Worm (Caenorhabditis elegans) whole organism, L4 larva: Measurements from ENCODE around the gene twk-45.

Experiments used
- F10B5.3 ChIP-seq: sonication (generic microtip); optimal IDR thresholded peaks from 2 replicates; lab custom pipeline; 2016; ENCODE audit warnings: mild to moderate bottlenecking, missing genetic modification characterization, missing compliant biosample characterization
- F37D6.2 ChIP-seq: sonication (generic microtip); optimal IDR thresholded peaks from 2 replicates; lab custom pipeline; 2016; ENCODE audit warnings: mild to moderate bottlenecking, missing genetic modification characterization, missing compliant biosample characterization
- F49E8.2 ChIP-seq: sonication (generic microtip); optimal IDR thresholded peaks from 2 replicates; lab custom pipeline; 2016; ENCODE audit warnings: missing compliant biosample characterization, mild to moderate bottlenecking, missing genetic modification characterization, borderline replicate concordance
- Y5F2A.4 ChIP-seq: fragments of 200-800 bp; sonication (Bioruptor generic); optimal IDR thresholded peaks from 2 replicates; lab custom pipeline; 2018; ENCODE audit warnings: mild to moderate bottlenecking, missing genetic modification characterization, missing compliant biosample characterization
- Y75B8A.6 ChIP-seq: fragments of 200-800 bp; sonication (Bioruptor generic); IDR thresholded peaks from 2 replicates; pipeline ENCODE4 v1.3.6; 2022; ENCODE audit warnings: missing genetic modification reagents, missing genetic modification characterization, missing compliant biosample characterization
- aly-2 ChIP-seq: sonication (generic microtip); optimal IDR thresholded peaks from 2 replicates; lab custom pipeline; 2018; ENCODE audit warnings: missing biosample characterization, missing genetic modification characterization
- ceh-20 ChIP-seq: fragments of 200-800 bp; sonication (Bioruptor generic); IDR thresholded peaks from 2 replicates; pipeline ENCODE4 v1.3.6; 2022; ENCODE audit warnings: missing genetic modification reagents, missing genetic modification characterization, missing compliant biosample characterization
- ceh-44 ChIP-seq: fragments of 200-800 bp; sonication (Bioruptor generic); IDR thresholded peaks from 2 replicates; pipeline ENCODE4 v1.3.6; 2022; ENCODE audit warnings: missing genetic modification reagents, missing genetic modification characterization, missing compliant biosample characterization
- ceh-82 ChIP-seq: sonication (generic microtip); optimal IDR thresholded peaks from 2 replicates; lab custom pipeline; 2017; ENCODE audit warnings: missing biosample characterization, missing genetic modification characterization
- ces-1 ChIP-seq: fragments of 150-350 bp; sonication (generic microtip); optimal IDR thresholded peaks from 4 replicates; lab custom pipeline; 2014; ENCODE audit warnings: missing biosample characterization, missing genetic modification reagents, missing genetic modification characterization
- ctbp-1 ChIP-seq: fragments of 200-800 bp; sonication (Bioruptor generic); IDR thresholded peaks from 2 replicates; pipeline ENCODE4 v1.3.6; 2022; ENCODE audit warnings: missing genetic modification reagents, missing genetic modification characterization, missing compliant biosample characterization
- daf-12 ChIP-seq: fragments of 150-350 bp; optimal IDR thresholded peaks from 2 replicates; lab custom pipeline; 2014; ENCODE audit warnings: missing biosample characterization, missing genetic modification reagents, missing genetic modification characterization
- daf-16 ChIP-seq, 3 experiments: sonication (generic microtip); optimal IDR thresholded peaks; 2 replicates each; lab custom pipeline; 2016 to 2017; ENCODE audit warnings: missing genetic modification characterization in 3 of 3, missing genetic modification reagents in 3 of 3, mild to moderate bottlenecking in 2 of 3, missing compliant biosample characterization in 2 of 3, missing biosample characterization in 1 of 3, moderate library complexity in 1 of 3
- daf-19 ChIP-seq: fragments of 200-800 bp; sonication (Bioruptor generic); conservative IDR thresholded peaks from 2 replicates; pipeline ENCODE4 v1.3.6; 2022; ENCODE audit warnings: missing genetic modification characterization, missing compliant biosample characterization
- dmd-6 ChIP-seq: fragments of 200-800 bp; sonication (Bioruptor generic); IDR thresholded peaks from 2 replicates; pipeline ENCODE4 v1.3.6; 2022; ENCODE audit warnings: missing genetic modification reagents, missing genetic modification characterization, missing compliant biosample characterization
- dmd-8 ChIP-seq: fragments of 200-800 bp; sonication (Bioruptor generic); IDR thresholded peaks from 2 replicates; pipeline ENCODE4 v1.3.6; 2022; ENCODE audit warnings: missing genetic modification characterization, missing compliant biosample characterization
- dmd-9 ChIP-seq: fragments of 200-800 bp; sonication (Bioruptor generic); IDR thresholded peaks from 2 replicates; pipeline ENCODE4 v1.3.6; 2022; ENCODE audit warnings: missing genetic modification reagents, missing genetic modification characterization, missing compliant biosample characterization
- duxl-1 ChIP-seq: sonication (generic microtip); optimal IDR thresholded peaks from 2 replicates; lab custom pipeline; 2016; ENCODE audit warnings: mild to moderate bottlenecking, missing genetic modification characterization, moderate library complexity, missing compliant biosample characterization; ENCODE audit not compliant: poor library complexity
- dve-1 ChIP-seq: sonication (generic microtip); optimal IDR thresholded peaks from 2 replicates; lab custom pipeline; 2017; ENCODE audit warnings: antibody characterized with exemption, mild to moderate bottlenecking, missing genetic modification characterization, missing compliant biosample characterization; ENCODE audit not compliant: insufficient read depth
- egl-43 ChIP-seq: fragments of 200-800 bp; sonication (Bioruptor generic); IDR thresholded peaks from 2 replicates; pipeline ENCODE4 v1.3.6; 2022; ENCODE audit warnings: missing genetic modification reagents, missing genetic modification characterization, missing compliant biosample characterization
- fkh-10 ChIP-seq: fragments of 150-350 bp; optimal IDR thresholded peaks from 2 replicates; lab custom pipeline; 2014; ENCODE audit warnings: missing biosample characterization, missing genetic modification reagents, missing genetic modification characterization
- fos-1 ChIP-seq: fragments of 150-350 bp; optimal IDR thresholded peaks from 2 replicates; lab custom pipeline; 2014; ENCODE audit warnings: missing biosample characterization, missing genetic modification characterization
- gei-8 ChIP-seq: fragments of 200-800 bp; sonication (Bioruptor generic); optimal IDR thresholded peaks from 2 replicates; lab custom pipeline; 2018; ENCODE audit warnings: mild to moderate bottlenecking, missing genetic modification characterization, missing compliant biosample characterization
- hmg-1.1 ChIP-seq: fragments of 200-800 bp; sonication (Bioruptor generic); IDR thresholded peaks from 2 replicates; pipeline ENCODE4 v1.3.6; 2022; ENCODE audit warnings: missing genetic modification reagents, missing genetic modification characterization, missing compliant biosample characterization
- lin-29 ChIP-seq: fragments of 200-800 bp; sonication (Bioruptor generic); IDR thresholded peaks from 2 replicates; pipeline ENCODE4 v1.3.6; 2022; ENCODE audit warnings: missing genetic modification reagents, missing genetic modification characterization, missing compliant biosample characterization
- lin-38 ChIP-seq: fragments of 200-800 bp; sonication (Bioruptor generic); IDR thresholded peaks from 2 replicates; pipeline ENCODE4 v1.3.6; 2022; ENCODE audit warnings: missing genetic modification reagents, missing genetic modification characterization, missing compliant biosample characterization
- lir-3 ChIP-seq: sonication (generic microtip); optimal IDR thresholded peaks from 2 replicates; lab custom pipeline; 2016; ENCODE audit warnings: mild to moderate bottlenecking, missing genetic modification characterization, missing compliant biosample characterization
- lsy-2 ChIP-seq, 2 experiments: fragments of 150-350 bp in 1 of 2; sonication (generic microtip) in 1 of 2; optimal IDR thresholded peaks; 2 replicates each; lab custom pipeline; 2014 to 2017; ENCODE audit warnings: missing biosample characterization in 2 of 2, missing genetic modification characterization in 2 of 2
- madf-5 ChIP-seq, 2 experiments: fragments of 200-800 bp; sonication (Bioruptor generic); IDR thresholded peaks; 2 replicates each; pipeline ENCODE4 v1.3.6; 2022; ENCODE audit warnings: missing compliant biosample characterization in 2 of 2, missing genetic modification characterization in 2 of 2
- madf-9 ChIP-seq: fragments of 200-800 bp; sonication (Bioruptor generic); conservative IDR thresholded peaks from 2 replicates; pipeline ENCODE4 v1.3.6; 2022; ENCODE audit warnings: missing genetic modification reagents, missing genetic modification characterization, missing compliant biosample characterization
- mep-1 ChIP-seq: fragments of 150-350 bp; sonication (generic microtip); optimal IDR thresholded peaks from 3 replicates; lab custom pipeline; 2014; ENCODE audit warnings: missing biosample characterization, missing genetic modification characterization
- mes-2 ChIP-seq: sonication (generic microtip); optimal IDR thresholded peaks from 2 replicates; lab custom pipeline; 2016; ENCODE audit warnings: missing genotype, mild to moderate bottlenecking, missing genetic modification characterization, missing compliant biosample characterization; ENCODE audit not compliant: poor library complexity, severe bottlenecking
- mxl-2 ChIP-seq: fragments of 200-800 bp; sonication (Bioruptor generic); conservative IDR thresholded peaks from 2 replicates; pipeline ENCODE4 v1.3.6; 2022; ENCODE audit warnings: missing genetic modification reagents, missing genetic modification characterization, missing compliant biosample characterization
- mxl-3 ChIP-seq: fragments of 200-800 bp; sonication (Bioruptor generic); optimal IDR thresholded peaks from 2 replicates; lab custom pipeline; 2018; ENCODE audit warnings: mild to moderate bottlenecking, missing genetic modification characterization, missing compliant biosample characterization
- nhr-25 ChIP-seq: sonication (generic microtip); optimal IDR thresholded peaks from 2 replicates; lab custom pipeline; 2017; ENCODE audit warnings: missing genetic modification characterization, mild to moderate bottlenecking, missing compliant biosample characterization, antibody characterized with exemption, moderate library complexity, borderline replicate concordance; ENCODE audit not compliant: insufficient read depth
- nhr-28 ChIP-seq: fragments of 150-350 bp; optimal IDR thresholded peaks from 2 replicates; lab custom pipeline; 2014; ENCODE audit warnings: missing biosample characterization, missing genetic modification characterization
- nhr-6 ChIP-seq: fragments of 150-350 bp; optimal IDR thresholded peaks from 2 replicates; lab custom pipeline; 2014; ENCODE audit warnings: missing biosample characterization, missing genetic modification characterization
- nhr-77 ChIP-seq: fragments of 150-350 bp; optimal IDR thresholded peaks from 2 replicates; lab custom pipeline; 2014; ENCODE audit warnings: missing biosample characterization, missing genetic modification characterization
- pqm-1 ChIP-seq: sonication (generic microtip); optimal IDR thresholded peaks from 2 replicates; lab custom pipeline; 2017; ENCODE audit warnings: missing biosample characterization, missing genetic modification characterization
- rbr-2 ChIP-seq: sonication (generic microtip); optimal IDR thresholded peaks from 2 replicates; lab custom pipeline; 2016; ENCODE audit warnings: missing genotype, missing genetic modification characterization, missing compliant biosample characterization
- skn-1 ChIP-seq: fragments of 150-350 bp; optimal IDR thresholded peaks from 2 replicates; lab custom pipeline; 2014; ENCODE audit warnings: missing biosample characterization, missing genetic modification characterization
- snpc-1.2 ChIP-seq: fragments of 200-800 bp; sonication (Bioruptor generic); IDR thresholded peaks from 2 replicates; pipeline ENCODE4 v1.3.6; 2022; ENCODE audit warnings: missing genetic modification reagents, missing genetic modification characterization, missing compliant biosample characterization
- spr-3 ChIP-seq: fragments of 200-800 bp; sonication (Bioruptor generic); optimal IDR thresholded peaks from 2 replicates; lab custom pipeline; 2018; ENCODE audit warnings: mild to moderate bottlenecking, missing genetic modification characterization, missing compliant biosample characterization
- tag-97 ChIP-seq: fragments of 200-800 bp; sonication (Bioruptor generic); IDR thresholded peaks from 2 replicates; pipeline ENCODE4 v1.3.6; 2022; ENCODE audit warnings: missing genetic modification characterization, missing compliant biosample characterization
- unc-39 ChIP-seq: sonication (generic microtip); optimal IDR thresholded peaks from 2 replicates; lab custom pipeline; 2017; ENCODE audit warnings: missing biosample characterization, missing genetic modification characterization
- zag-1 ChIP-seq: fragments of 150-350 bp; optimal IDR thresholded peaks from 2 replicates; lab custom pipeline; 2014; ENCODE audit warnings: missing biosample characterization, missing genetic modification characterization
- zfp-2 ChIP-seq: sonication (generic microtip); optimal IDR thresholded peaks from 2 replicates; lab custom pipeline; 2016; ENCODE audit warnings: mild to moderate bottlenecking, missing genetic modification characterization, missing compliant biosample characterization
- zfp-3 ChIP-seq: fragments of 200-800 bp; sonication (Bioruptor generic); conservative IDR thresholded peaks from 2 replicates; pipeline ENCODE4 v1.3.6; 2022; ENCODE audit warnings: missing genetic modification reagents, missing genetic modification characterization, missing compliant biosample characterization
- zip-2 ChIP-seq: fragments of 150-350 bp; optimal IDR thresholded peaks from 2 replicates; lab custom pipeline; 2014; ENCODE audit warnings: missing biosample characterization, missing genetic modification characterization
- ztf-11 ChIP-seq: fragments of 150-350 bp; optimal IDR thresholded peaks from 2 replicates; lab custom pipeline; 2014; ENCODE audit warnings: missing biosample characterization, missing genetic modification characterization

The twk-45 gene

ce11 chrIII:2768635-2769034, 33.1 kb downstream of the twk-45 start, which contains the start of gene swsn-3 (continued):
- TF ChIP-seq ceh-20 (GFP tag; lab: Robert Waterston, UW): no peak
- TF ChIP-seq zfp-3 (GFP tag; lab: Robert Waterston, UW): no peak
- no peak for TF ChIP-seq madf-5 (GFP tag; IDR thresholded peaks at IDR 0.05; lab: Robert Waterston, UW)
- no peak for TF ChIP-seq pqm-1 (tag; lab: Kevin White, UChicago)
- TF ChIP-seq daf-19 (GFP tag; lab: Robert Waterston, UW): no peak
- TF ChIP-seq F49E8.2 (tag; lab: Kevin White, UChicago): peak; percentile 68
- TF ChIP-seq nhr-6: peak; percentile 93
- peak; percentile 65 for TF ChIP-seq nhr-77 (tag; lab: Kevin White, UChicago)
- TF ChIP-seq mxl-3 (GFP tag; lab: Kevin White, UChicago): no peak
- TF ChIP-seq Y5F2A.4 (GFP tag; lab: Kevin White, UChicago): no peak
- TF ChIP-seq nhr-25 (tag; lab: Kevin White, UChicago): peak; percentile 48
- TF ChIP-seq unc-39 (tag; lab: Kevin White, UChicago): no peak
- peak; percentile 42 for TF ChIP-seq zfp-2 (tag; lab: Kevin White, UChicago)
- peak; percentile 65 for TF ChIP-seq F37D6.2 (tag; lab: Kevin White, UChicago)
- TF ChIP-seq hmg-1.1 (GFP tag; lab: Robert Waterston, UW): peak; percentile 77
- no peak for TF ChIP-seq zag-1 (tag; lab: Kevin White, UChicago)
- peak; percentile 53 for TF ChIP-seq nhr-28 (tag; lab: Kevin White, UChicago)
- TF ChIP-seq skn-1 (tag; lab: Kevin White, UChicago): no peak
- peak; percentile 45 for TF ChIP-seq zip-2 (tag; lab: Kevin White, UChicago)
- TF ChIP-seq tag-97 (GFP tag; lab: Robert Waterston, UW): no peak
- peak; percentile 74 for TF ChIP-seq ctbp-1
- peak; percentile 49; the same call in 1 of the 2 replicates for TF ChIP-seq dmd-6
- TF ChIP-seq lin-29 (GFP tag; lab: Robert Waterston, UW): no peak
- TF ChIP-seq F10B5.3: peak; percentile 13
- no peak for TF ChIP-seq dmd-8 (GFP tag; lab: Robert Waterston, UW)
- TF ChIP-seq aly-2: no peak
- TF ChIP-seq fkh-10 (GFP tag; lab: Kevin White, UChicago): peak; percentile 18
- no peak for TF ChIP-seq egl-43
- TF ChIP-seq mep-1 (tag; lab: Kevin White, UChicago): peak; percentile 91
- TF ChIP-seq madf-9: peak; percentile 50; the same call in 1 of the 2 replicates
- peak; percentile 20 to 94 for TF ChIP-seq lsy-2 (tag; optimal IDR thresholded peaks at IDR 0.05; lab: Kevin White, UChicago)
- TF ChIP-seq fos-1 (tag; lab: Kevin White, UChicago): no peak
- peak; percentile 96 for TF ChIP-seq mes-2
- peak; percentile 48 for TF ChIP-seq spr-3 (GFP tag; lab: Kevin White, UChicago)
- TF ChIP-seq ceh-82: no peak
- TF ChIP-seq dmd-9: no peak
- TF ChIP-seq ztf-11 (tag; lab: Kevin White, UChicago): no peak
- no peak for TF ChIP-seq gei-8 (GFP tag; lab: Kevin White, UChicago)
- TF ChIP-seq snpc-1.2 (GFP tag; lab: Robert Waterston, UW): peak; percentile 60; the same call in 1 of the 2 replicates
- peak; percentile 86 for TF ChIP-seq dve-1 (tag; lab: Kevin White, UChicago)
- peak; percentile 97 for TF ChIP-seq lin-38 (GFP tag; lab: Robert Waterston, UW)
- TF ChIP-seq daf-16 (GFP tag; optimal IDR thresholded peaks at IDR 0.05; lab: Kevin White, UChicago): peak in 1 of 2 experiments; percentile 36
- peak; percentile 54 for TF ChIP-seq daf-16 (tag; optimal IDR thresholded peaks at IDR 0.05; lab: Kevin White, UChicago)
- peak; percentile 27 for TF ChIP-seq ces-1 (GFP tag; lab: Kevin White, UChicago)
- 0 out of 2 replicates have a peak, but pooled peaks have one; percentile 19 for TF ChIP-seq mxl-2 (GFP tag; lab: Robert Waterston, UW)
- TF ChIP-seq ceh-44: no peak
- peak; percentile 85 for TF ChIP-seq rbr-2 (tag; lab: Kevin White, UChicago)
- TF ChIP-seq Y75B8A.6: peak; percentile 45; the same call in 1 of the 2 replicates
- TF ChIP-seq daf-12 (tag; lab: Kevin White, UChicago): no peak
- TF ChIP-seq lir-3: no peak
- peak; percentile 92 for TF ChIP-seq duxl-1
